Fruit fly (Drosophila melanogaster) S2 (cell line): ENCODE data around the gene CG4194.

Experiments
- CG8478 ChIP-seq: fragments of >200 bp; optimal IDR thresholded peaks from 2 replicates; lab custom pipeline; 2018
- CTCF ChIP-seq, 2 experiments: fragments of >200 bp; optimal IDR thresholded peaks; 2 replicates each; lab custom pipeline; 2018

- TF ChIP-seq CTCF (optimal IDR thresholded peaks at IDR 0.05; lab: Kevin White, UChicago) (peak; percentile 58 to 78), CG8478 (lab: Kevin White, UChicago) (no peak)
Observed at dm6 chrX:2094072-2094761, 25.8 kb downstream of the CG4194 start, which contains the start of gene csw.
